Worm (Caenorhabditis elegans) whole organism, L4 larva: ENCODE results near the gene madf-8.

Source experiments
- F44E2.7 ChIP-seq: fragments of 200-800 bp; sonication (Bioruptor generic); IDR thresholded peaks from 2 replicates; pipeline ENCODE4 v2.1.2; 2022; ENCODE audit warnings: missing genetic modification characterization, missing compliant biosample characterization
- ama-1 ChIP-seq: fragments of 150-350 bp; optimal IDR thresholded peaks from 2 replicates; lab custom pipeline; 2014; ENCODE audit warnings: inconsistent platforms, mixed read lengths
- egl-43 ChIP-seq: fragments of 200-800 bp; sonication (Bioruptor generic); IDR thresholded peaks from 2 replicates; pipeline ENCODE4 v1.3.6; 2022; ENCODE audit warnings: missing genetic modification reagents, missing genetic modification characterization, missing compliant biosample characterization
- nhr-10 ChIP-seq: fragments of 150-350 bp; optimal IDR thresholded peaks from 2 replicates; lab custom pipeline; 2014; ENCODE audit warnings: missing biosample characterization, missing genetic modification characterization
- nhr-42 ChIP-seq: fragments of 200-800 bp; sonication (Bioruptor generic); IDR thresholded peaks from 2 replicates; pipeline ENCODE4 v1.3.6; 2022; ENCODE audit warnings: missing genetic modification characterization, missing compliant biosample characterization
- nhr-76 ChIP-seq: fragments of 150-350 bp; optimal IDR thresholded peaks from 2 replicates; lab custom pipeline; 2014; ENCODE audit warnings: missing biosample characterization, missing genetic modification characterization
- pha-4 ChIP-seq, 2 experiments: fragments of 150-350 bp in 1 of 2; fragments of 200-800 bp in 1 of 2; sonication (Bioruptor generic) in 1 of 2; IDR thresholded peaks in 1 of 2; optimal IDR thresholded peaks in 1 of 2; 2 replicates each; pipeline versions ENCODE4 v1.3.6 to Lab custom; 2014 to 2022; ENCODE audit warnings: missing genetic modification characterization in 2 of 2, missing genetic modification reagents in 2 of 2, missing biosample characterization in 1 of 2, missing compliant biosample characterization in 1 of 2
- tag-97 ChIP-seq: fragments of 200-800 bp; sonication (Bioruptor generic); IDR thresholded peaks from 2 replicates; pipeline ENCODE4 v1.3.6; 2022; ENCODE audit warnings: missing genetic modification characterization, missing compliant biosample characterization

DNA sequence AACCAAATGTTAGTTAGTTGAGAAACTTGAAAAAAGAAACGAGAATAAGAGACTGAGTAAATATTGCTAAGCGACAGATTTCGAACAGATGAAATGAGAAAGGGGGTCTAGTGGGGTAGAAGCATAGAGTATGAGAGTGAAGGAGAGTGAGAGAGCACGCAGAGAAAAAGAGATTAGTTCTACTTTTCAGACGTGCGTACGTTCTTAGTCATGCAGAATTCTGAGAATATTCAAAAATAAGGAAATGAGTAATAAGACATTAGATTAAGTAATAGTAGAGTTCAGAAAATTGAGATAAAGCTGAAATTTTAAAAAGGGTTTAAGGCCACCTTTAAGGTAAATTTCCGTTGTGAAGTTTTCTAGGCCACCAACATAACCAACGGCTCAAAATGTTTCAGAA is 20.4 kb upstream of the madf-8 start:
- no peak for TF ChIP-seq nhr-42 (GFP tag; lab: Robert Waterston, UW)
- no peak for TF ChIP-seq F44E2.7 (GFP tag; lab: Robert Waterston, UW)
- no peak for TF ChIP-seq nhr-10
- no peak for TF ChIP-seq tag-97
- no peak for TF ChIP-seq ama-1 (lab: Kevin White, UChicago)
- TF ChIP-seq pha-4 (GFP tag; IDR thresholded peaks at IDR 0.05; lab: Robert Waterston, UW): no peak; the same call in 1 of the 2 replicates
- no peak for TF ChIP-seq pha-4 (tag; optimal IDR thresholded peaks at IDR 0.05; lab: Kevin White, UChicago)
- no peak for TF ChIP-seq nhr-76 (tag; lab: Kevin White, UChicago)
- no peak for TF ChIP-seq egl-43 (GFP tag; lab: Robert Waterston, UW)
